Worm (Caenorhabditis elegans): Measurements from ENCODE around the gene pnp-1.

DNA sequence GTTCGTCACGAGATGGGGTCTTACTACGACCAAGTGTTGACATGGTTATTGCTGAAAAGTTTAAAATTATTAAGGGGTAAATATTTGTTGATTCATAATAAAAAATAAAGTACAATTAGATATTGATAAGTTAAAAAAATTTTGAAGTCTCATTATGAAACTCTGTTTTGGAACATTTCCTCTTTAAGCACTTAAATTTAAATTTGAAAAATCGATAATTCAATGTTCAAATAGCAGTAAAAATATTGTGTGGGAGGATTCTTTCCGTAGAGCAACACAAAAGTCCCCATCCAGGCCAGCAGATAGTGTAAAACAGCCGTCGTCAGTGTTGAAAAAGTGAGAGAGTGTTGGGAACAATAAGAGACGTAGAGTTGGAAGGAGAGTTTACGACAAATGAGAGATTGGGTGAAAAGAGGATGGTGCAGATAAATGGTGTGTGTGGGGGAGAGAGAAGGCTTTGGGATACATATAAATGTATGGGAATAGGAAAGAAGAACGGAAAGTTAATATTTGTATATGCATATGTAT is 33.9 kb downstream of the pnp-1 start, which contains the start of gene pat-6:
- TF ChIP-seq pha-4 (tag; optimal IDR thresholded peaks at IDR 0.05), result no peak
- TF ChIP-seq ztf-25 (GFP tag; IDR thresholded peaks at IDR 0.05), result no peak

Data from whole organism, young adult.